Fruit fly (Drosophila melanogaster) whole organism, embryonic: ENCODE results near the gene stg.

ENCODE experiments used
- CG10147 ChIP-seq: fragments of 200-800 bp; sonication (Bioruptor generic); optimal IDR thresholded peaks from 2 replicates; lab custom pipeline; 2019; ENCODE audit warnings: missing biosample characterization, mild to moderate bottlenecking, missing genetic modification characterization, moderate library complexity
- CG10462 ChIP-seq: fragments of 200-800 bp; sonication (Bioruptor generic); optimal IDR thresholded peaks from 2 replicates; lab custom pipeline; 2016; ENCODE audit warnings: missing biosample characterization, missing genetic modification characterization
- CG11695 ChIP-seq: fragments of 200-800 bp; sonication (Bioruptor generic); IDR thresholded peaks from 3 replicates; pipeline ENCODE4 v1.3.6; 2022; ENCODE audit warnings: missing biosample characterization, missing genetic modification characterization
- CG12071 ChIP-seq: fragments of 200-800 bp; sonication (Bioruptor generic); optimal IDR thresholded peaks from 3 replicates; lab custom pipeline; 2018; ENCODE audit warnings: missing biosample characterization, mild to moderate bottlenecking, missing genetic modification characterization
- CG12299 ChIP-seq: fragments of 200-800 bp; sonication (Bioruptor generic); optimal IDR thresholded peaks from 2 replicates; lab custom pipeline; 2018; ENCODE audit warnings: missing biosample characterization, mild to moderate bottlenecking, missing genetic modification characterization
- CG13287 ChIP-seq: fragments of 200-800 bp; sonication (Bioruptor generic); IDR thresholded peaks from 2 replicates; pipeline ENCODE4 v1.3.6; 2022; ENCODE audit warnings: missing biosample characterization, missing genetic modification characterization; ENCODE audit not compliant: partially characterized antibody
- CG1603 ChIP-seq: fragments of 200-800 bp; sonication (Bioruptor generic); optimal IDR thresholded peaks from 2 replicates; lab custom pipeline; 2019; ENCODE audit warnings: missing biosample characterization, mild to moderate bottlenecking, missing genetic modification characterization, moderate library complexity
- CG16815 ChIP-seq: fragments of 200-800 bp; sonication (Bioruptor generic); optimal IDR thresholded peaks from 3 replicates; lab custom pipeline; 2017; ENCODE audit warnings: missing biosample characterization, mild to moderate bottlenecking, missing genetic modification characterization
- CG17328 ChIP-seq: fragments of 200-800 bp; sonication (Bioruptor generic); IDR thresholded peaks from 2 replicates; pipeline ENCODE4 v1.3.6; 2022; ENCODE audit warnings: missing biosample characterization, missing genetic modification characterization
- CG1792 ChIP-seq: fragments of 200-800 bp; sonication (Bioruptor generic); optimal IDR thresholded peaks from 2 replicates; lab custom pipeline; 2016; ENCODE audit warnings: missing biosample characterization, missing genetic modification characterization
- CG2120 ChIP-seq: fragments of 200-800 bp; sonication (Bioruptor generic); optimal IDR thresholded peaks from 3 replicates; lab custom pipeline; 2016; ENCODE audit warnings: missing biosample characterization, missing genetic modification characterization
- CG3065 ChIP-seq: fragments of 200-800 bp; sonication (Bioruptor generic); optimal IDR thresholded peaks from 2 replicates; lab custom pipeline; 2016; ENCODE audit warnings: missing biosample characterization, missing genetic modification characterization
- CG31441 ChIP-seq: fragments of 200-800 bp; sonication (Bioruptor generic); IDR thresholded peaks from 2 replicates; pipeline ENCODE4 v1.3.6; 2022; ENCODE audit warnings: missing biosample characterization, missing genetic modification characterization
- CG42726 ChIP-seq: fragments of 200-800 bp; sonication (Bioruptor generic); IDR thresholded peaks from 2 replicates; pipeline ENCODE4 v1.3.6; 2022; ENCODE audit warnings: missing biosample characterization, missing genetic modification characterization; ENCODE audit not compliant: partially characterized antibody
- CG6654 ChIP-seq: fragments of 200-800 bp; sonication (Bioruptor generic); optimal IDR thresholded peaks from 2 replicates; lab custom pipeline; 2017; ENCODE audit warnings: missing biosample characterization, mild to moderate bottlenecking, missing genetic modification characterization
- CG6813 ChIP-seq: fragments of 200-800 bp; sonication (Bioruptor generic); optimal IDR thresholded peaks from 2 replicates; lab custom pipeline; 2017; ENCODE audit warnings: missing biosample characterization, missing genetic modification characterization, mild to moderate bottlenecking, moderate library complexity, missing genetic modification reagents
- CG7786 ChIP-seq: fragments of 200-800 bp; sonication (Bioruptor generic); optimal IDR thresholded peaks from 2 replicates; lab custom pipeline; 2016; ENCODE audit warnings: missing biosample characterization, missing genetic modification characterization
- CG9727 ChIP-seq: fragments of 200-800 bp; sonication (Bioruptor generic); optimal IDR thresholded peaks from 3 replicates; lab custom pipeline; 2017; ENCODE audit warnings: missing biosample characterization, mild to moderate bottlenecking, missing genetic modification characterization
- CG9797 ChIP-seq: fragments of 200-800 bp; sonication (Bioruptor generic); optimal IDR thresholded peaks from 3 replicates; lab custom pipeline; 2018; ENCODE audit warnings: missing biosample characterization, mild to moderate bottlenecking, missing genetic modification characterization
- CG9817 ChIP-seq: fragments of 200-800 bp; sonication (Bioruptor generic); optimal IDR thresholded peaks from 2 replicates; lab custom pipeline; 2018; ENCODE audit warnings: missing biosample characterization, mild to moderate bottlenecking, missing genetic modification characterization, moderate library complexity
- CHES-1-like ChIP-seq: fragments of 200-800 bp; sonication (Bioruptor generic); optimal IDR thresholded peaks from 2 replicates; lab custom pipeline; 2016; ENCODE audit warnings: missing biosample characterization, missing genetic modification characterization
- CTCF ChIP-seq: fragments of 200-800 bp; sonication (Bioruptor generic); optimal IDR thresholded peaks from 2 replicates; lab custom pipeline; 2017; ENCODE audit warnings: missing biosample characterization, mild to moderate bottlenecking, missing genetic modification characterization, moderate library complexity
- Chrac-16 ChIP-seq: fragments of 200-800 bp; sonication (Bioruptor generic); optimal IDR thresholded peaks from 3 replicates; lab custom pipeline; 2016; ENCODE audit warnings: missing biosample characterization, missing genetic modification characterization
- Dad ChIP-seq: fragments of 200-800 bp; sonication (Bioruptor generic); optimal IDR thresholded peaks from 3 replicates; lab custom pipeline; 2016; ENCODE audit warnings: missing biosample characterization, missing genetic modification characterization
- Hand ChIP-seq: fragments of 200-800 bp; sonication (Bioruptor generic); optimal IDR thresholded peaks from 2 replicates; lab custom pipeline; 2017; ENCODE audit warnings: mild to moderate bottlenecking, missing biosample characterization, missing genetic modification reagents, missing genetic modification characterization
- Lpt ChIP-seq: fragments of >200 bp; optimal IDR thresholded peaks from 2 replicates; lab custom pipeline; 2018; ENCODE audit warnings: missing biosample characterization, missing genetic modification characterization
- Mad ChIP-seq: fragments of 200-800 bp; sonication (Bioruptor generic); optimal IDR thresholded peaks from 2 replicates; lab custom pipeline; 2016; ENCODE audit warnings: missing biosample characterization, missing genetic modification characterization
- Poxn ChIP-seq: fragments of 200-800 bp; sonication (Bioruptor generic); IDR thresholded peaks from 2 replicates; pipeline ENCODE4 v1.3.6; 2022; ENCODE audit warnings: missing biosample characterization, missing genetic modification characterization
- Ptx1 ChIP-seq: fragments of 200-800 bp; sonication (Bioruptor generic); IDR thresholded peaks from 2 replicates; pipeline ENCODE4 v1.3.6; 2022; ENCODE audit warnings: missing biosample characterization, missing genetic modification characterization
- Spps ChIP-seq: fragments of 200-800 bp; sonication (Bioruptor generic); optimal IDR thresholded peaks from 2 replicates; lab custom pipeline; 2018; ENCODE audit warnings: missing biosample characterization, mild to moderate bottlenecking, missing genetic modification characterization
- Ssrp ChIP-seq: fragments of 200-800 bp; sonication (Bioruptor generic); optimal IDR thresholded peaks from 2 replicates; lab custom pipeline; 2018; ENCODE audit warnings: missing biosample characterization, mild to moderate bottlenecking, missing genetic modification characterization, moderate library complexity
- TFAM ChIP-seq: fragments of 200-800 bp; sonication (Bioruptor generic); optimal IDR thresholded peaks from 2 replicates; lab custom pipeline; 2017; ENCODE audit warnings: missing biosample characterization, missing genetic modification characterization, inconsistent platforms
- abd-A ChIP-seq: fragments of 200-800 bp; sonication (Bioruptor generic); optimal IDR thresholded peaks from 3 replicates; lab custom pipeline; 2019; ENCODE audit warnings: missing biosample characterization, mild to moderate bottlenecking, missing genetic modification characterization, moderate library complexity
- amos ChIP-seq: fragments of 200-800 bp; sonication (Bioruptor generic); IDR thresholded peaks from 2 replicates; pipeline ENCODE4 v1.3.6; 2022; ENCODE audit warnings: missing biosample characterization, missing genetic modification characterization; ENCODE audit not compliant: partially characterized antibody
- ara ChIP-seq: fragments of 200-800 bp; sonication (Bioruptor generic); IDR thresholded peaks from 2 replicates; pipeline ENCODE4 v1.3.6; 2022; ENCODE audit warnings: missing biosample characterization, missing genetic modification characterization
- corto ChIP-seq: fragments of 200-800 bp; sonication (Bioruptor generic); optimal IDR thresholded peaks from 2 replicates; lab custom pipeline; 2016; ENCODE audit warnings: missing biosample characterization, mild to moderate bottlenecking, missing genetic modification characterization, moderate library complexity
- crc ChIP-seq: fragments of 200-800 bp; sonication (Bioruptor generic); optimal IDR thresholded peaks from 2 replicates; lab custom pipeline; 2016; ENCODE audit warnings: missing biosample characterization, missing genetic modification characterization
- crp ChIP-seq, 2 experiments: fragments of 200-800 bp; sonication (Bioruptor generic); optimal IDR thresholded peaks; 2 replicates in 1 of 2; 3 replicates in 1 of 2; lab custom pipeline; 2017; ENCODE audit warnings: missing biosample characterization in 2 of 2, missing genetic modification characterization in 2 of 2, mild to moderate bottlenecking in 1 of 2, moderate library complexity in 1 of 2
- dm ChIP-seq: fragments of 200-800 bp; sonication (Bioruptor generic); optimal IDR thresholded peaks from 3 replicates; lab custom pipeline; 2016; ENCODE audit warnings: missing biosample characterization, missing genetic modification characterization
- dmrt11E ChIP-seq: fragments of 200-800 bp; sonication (Bioruptor generic); optimal IDR thresholded peaks from 3 replicates; lab custom pipeline; 2018; ENCODE audit warnings: missing biosample characterization, mild to moderate bottlenecking, missing genetic modification characterization, moderate library complexity
- fd96Cb ChIP-seq: fragments of 200-800 bp; sonication (Bioruptor generic); optimal IDR thresholded peaks from 2 replicates; lab custom pipeline; 2018; ENCODE audit warnings: missing biosample characterization, mild to moderate bottlenecking, missing genetic modification characterization, moderate library complexity
- gsb-n ChIP-seq: fragments of 200-800 bp; sonication (Bioruptor generic); optimal IDR thresholded peaks from 3 replicates; lab custom pipeline; 2018; ENCODE audit warnings: missing biosample characterization, mild to moderate bottlenecking, missing genetic modification characterization
- jumu ChIP-seq: fragments of 200-800 bp; sonication (Bioruptor generic); optimal IDR thresholded peaks from 3 replicates; lab custom pipeline; 2016; ENCODE audit warnings: missing biosample characterization, missing genetic modification characterization
- maf-S ChIP-seq: fragments of 200-800 bp; sonication (Bioruptor generic); optimal IDR thresholded peaks from 2 replicates; lab custom pipeline; 2016; ENCODE audit warnings: missing biosample characterization, missing genetic modification characterization
- nerfin-1 ChIP-seq: fragments of 200-800 bp; sonication (Bioruptor generic); optimal IDR thresholded peaks from 3 replicates; lab custom pipeline; 2019; ENCODE audit warnings: missing biosample characterization, mild to moderate bottlenecking, missing genetic modification characterization, moderate library complexity
- nerfin-2 ChIP-seq: fragments of 200-800 bp; sonication (Bioruptor generic); IDR thresholded peaks from 2 replicates; pipeline ENCODE4 v1.3.6; 2022; ENCODE audit warnings: missing biosample characterization, missing genetic modification characterization; ENCODE audit not compliant: partially characterized antibody
- otp ChIP-seq: fragments of 200-800 bp; sonication (Bioruptor generic); IDR thresholded peaks from 3 replicates; pipeline ENCODE4, ENCODE4 v1.3.6; 2022; ENCODE audit warnings: missing biosample characterization, missing genetic modification characterization
- phol ChIP-seq: fragments of 200-800 bp; sonication (Bioruptor generic); optimal IDR thresholded peaks from 3 replicates; lab custom pipeline; 2018; ENCODE audit warnings: missing biosample characterization, mild to moderate bottlenecking, missing genetic modification characterization, moderate library complexity
- ranshi ChIP-seq: fragments of 200-800 bp; sonication (Bioruptor generic); IDR thresholded peaks from 2 replicates; pipeline ENCODE4 v1.3.6; 2022; ENCODE audit warnings: missing biosample characterization, missing genetic modification characterization
- row ChIP-seq: fragments of 200-800 bp; sonication (Bioruptor generic); IDR thresholded peaks from 3 replicates; pipeline ENCODE4 v1.3.6; 2022; ENCODE audit warnings: missing biosample characterization, missing genetic modification characterization
- tup ChIP-seq: fragments of 200-800 bp; sonication (Bioruptor generic); optimal IDR thresholded peaks from 2 replicates; lab custom pipeline; 2016; ENCODE audit warnings: missing biosample characterization, mild to moderate bottlenecking, missing genetic modification characterization, moderate library complexity
- vfl ChIP-seq: fragments of 200-800 bp; sonication (Bioruptor generic); optimal IDR thresholded peaks from 2 replicates; lab custom pipeline; 2016; ENCODE audit warnings: missing biosample characterization, missing genetic modification characterization

stg gene

dm6 chr3R:29265075-29265474, 9.5 kb upstream of the stg start (continued):
- no peak for TF ChIP-seq CG42726 (GFP tag; lab: Robert Waterston, UW)
- TF ChIP-seq Spps (tag; lab: Kevin White, UChicago), result peak; percentile 51
- TF ChIP-seq abd-A, result no peak
- TF ChIP-seq CG9727, result peak; percentile 61
- TF ChIP-seq ranshi (GFP tag; lab: Robert Waterston, UW), result no peak
- TF ChIP-seq CG3065 (GFP tag; lab: Kevin White, UChicago), result no peak
- TF ChIP-seq crp (GFP tag; optimal IDR thresholded peaks at IDR 0.05; lab: Kevin White, UChicago), result no peak
- peak; percentile 63 for TF ChIP-seq CG31441 (GFP tag; lab: Robert Waterston, UW)
- TF ChIP-seq TFAM, result no peak
- peak; percentile 75 for TF ChIP-seq CG1603 (tag; lab: Kevin White, UChicago)
- 0 out of 3 replicates have a peak, but pooled peaks have one; percentile 21 for TF ChIP-seq CG11695 (GFP tag; lab: Robert Waterston, UW)
- no peak for TF ChIP-seq CG9797 (GFP tag; lab: Kevin White, UChicago)
- peak; percentile 75 for TF ChIP-seq row
- TF ChIP-seq nerfin-1 (tag; lab: Kevin White, UChicago), result no peak
- TF ChIP-seq corto (GFP tag; lab: Kevin White, UChicago), result no peak
- TF ChIP-seq ara (GFP tag; lab: Robert Waterston, UW), result peak; percentile 63
- no peak for TF ChIP-seq Ptx1 (GFP tag; lab: Robert Waterston, UW)
- TF ChIP-seq CG17328 (GFP tag; lab: Robert Waterston, UW), result peak; percentile 43; the same call in 1 of the 2 replicates
- TF ChIP-seq CG9817 (tag; lab: Kevin White, UChicago), result no peak
- TF ChIP-seq crc (GFP tag; lab: Kevin White, UChicago), result no peak
- TF ChIP-seq Ssrp (tag; lab: Kevin White, UChicago), result peak; percentile 53
- TF ChIP-seq CG2120, result no peak
- TF ChIP-seq CG6654 (GFP tag; lab: Kevin White, UChicago), result no peak
- no peak for TF ChIP-seq CG12071
- no peak for TF ChIP-seq Lpt (GFP tag; lab: Kevin White, UChicago)
- no peak for TF ChIP-seq CG12299 (tag; lab: Kevin White, UChicago)
- TF ChIP-seq gsb-n (tag; lab: Kevin White, UChicago), result no peak
- TF ChIP-seq Mad (GFP tag; lab: Kevin White, UChicago), result no peak
- no peak for TF ChIP-seq CG1792 (GFP tag; lab: Kevin White, UChicago)
- TF ChIP-seq otp (GFP tag; lab: Robert Waterston, UW), result 0 out of 3 replicates have a peak, but pooled peaks have one; percentile 10
- no peak for TF ChIP-seq dm
- no peak for TF ChIP-seq nerfin-2 (GFP tag; lab: Robert Waterston, UW)
- peak; percentile 33 for TF ChIP-seq fd96Cb (tag; lab: Kevin White, UChicago)
- no peak for TF ChIP-seq CHES-1-like (GFP tag; lab: Kevin White, UChicago)
- TF ChIP-seq CG10147 (GFP tag; lab: Kevin White, UChicago), result no peak
- TF ChIP-seq CG7786 (GFP tag; lab: Kevin White, UChicago), result peak; percentile 3
- TF ChIP-seq Chrac-16 (GFP tag; lab: Kevin White, UChicago), result no peak
- TF ChIP-seq CG10462 (GFP tag; lab: Kevin White, UChicago), result no peak
- TF ChIP-seq CG16815 (GFP tag; lab: Kevin White, UChicago), result peak; percentile 47
- TF ChIP-seq Poxn (GFP tag; lab: Robert Waterston, UW), result no peak
- no peak for TF ChIP-seq maf-S
- TF ChIP-seq dmrt11E (tag; lab: Kevin White, UChicago), result peak; percentile 84
- peak; percentile 10 for TF ChIP-seq jumu (GFP tag; lab: Kevin White, UChicago)
- TF ChIP-seq tup (GFP tag; lab: Kevin White, UChicago), result no peak
- peak; percentile 54 for TF ChIP-seq phol
- no peak for TF ChIP-seq amos
- no peak for TF ChIP-seq vfl
- no peak for TF ChIP-seq CG13287
- TF ChIP-seq Dad, result no peak
- no peak for TF ChIP-seq CG6813 (GFP tag; lab: Kevin White, UChicago)
- TF ChIP-seq CTCF, result no peak
- no peak for TF ChIP-seq Hand
